Worm (Caenorhabditis elegans) whole organism, L2 larva: Measurements from ENCODE around the gene K04C2.7.
A peak's percentile ranks its signal among the peaks of the same experiment; 100 is the strongest.

ENCODE experiments used
- C34F6.9 ChIP-seq: fragments of 150-350 bp; optimal IDR thresholded peaks from 2 replicates; lab custom pipeline; 2014; ENCODE audit warnings: missing biosample characterization, missing genetic modification characterization
- F13H6.1 ChIP-seq: sonication (generic microtip); optimal IDR thresholded peaks from 2 replicates; lab custom pipeline; 2016; ENCODE audit warnings: missing genetic modification characterization, missing compliant biosample characterization
- R02D3.7 ChIP-seq: fragments of 150-350 bp; optimal IDR thresholded peaks from 2 replicates; lab custom pipeline; 2014; ENCODE audit warnings: missing biosample characterization, missing genetic modification characterization
- Y55F3AM.14 ChIP-seq: fragments of 200-800 bp; sonication (Bioruptor generic); optimal IDR thresholded peaks from 2 replicates; lab custom pipeline; 2018; ENCODE audit warnings: mild to moderate bottlenecking, missing genetic modification characterization, missing compliant biosample characterization
- ZK546.5 ChIP-seq: sonication (generic microtip); optimal IDR thresholded peaks from 2 replicates; lab custom pipeline; 2017; ENCODE audit warnings: missing biosample characterization, missing genetic modification characterization
- alr-1 ChIP-seq: fragments of 150-350 bp; optimal IDR thresholded peaks from 2 replicates; lab custom pipeline; 2014; ENCODE audit warnings: missing biosample characterization, missing genetic modification characterization
- aly-2 ChIP-seq: fragments of 150-350 bp; optimal IDR thresholded peaks from 2 replicates; lab custom pipeline; 2014; ENCODE audit warnings: missing biosample characterization, missing genetic modification characterization
- ama-1 ChIP-seq: fragments of 150-350 bp; optimal IDR thresholded peaks from 2 replicates; lab custom pipeline; 2018; ENCODE audit warnings: inconsistent platforms
- blmp-1 ChIP-seq: sonication (generic microtip); optimal IDR thresholded peaks from 2 replicates; lab custom pipeline; 2017; ENCODE audit warnings: missing genetic modification characterization, mild to moderate bottlenecking, missing compliant biosample characterization, antibody characterized with exemption, moderate library complexity; ENCODE audit not compliant: insufficient read depth
- ceh-16 ChIP-seq: fragments of 150-350 bp; optimal IDR thresholded peaks from 2 replicates; lab custom pipeline; 2014; ENCODE audit warnings: missing biosample characterization, missing genetic modification characterization
- ceh-82 ChIP-seq: fragments of 150-350 bp; optimal IDR thresholded peaks from 2 replicates; lab custom pipeline; 2014; ENCODE audit warnings: missing biosample characterization, missing genetic modification characterization
- crh-2 ChIP-seq: sonication (generic microtip); optimal IDR thresholded peaks from 2 replicates; lab custom pipeline; 2017; ENCODE audit warnings: missing biosample characterization, missing genetic modification characterization
- dmd-4 ChIP-seq: sonication (generic microtip); optimal IDR thresholded peaks from 2 replicates; lab custom pipeline; 2017; ENCODE audit warnings: missing biosample characterization, missing genetic modification characterization
- egl-27 ChIP-seq: sonication (generic microtip); optimal IDR thresholded peaks from 3 replicates; lab custom pipeline; 2017; ENCODE audit warnings: missing biosample characterization, missing genetic modification reagents, missing genetic modification characterization
- elt-1 ChIP-seq: fragments of 150-350 bp; optimal IDR thresholded peaks from 2 replicates; lab custom pipeline; 2014; ENCODE audit warnings: missing biosample characterization, missing genetic modification characterization
- elt-3 ChIP-seq: sonication (generic microtip); optimal IDR thresholded peaks from 2 replicates; lab custom pipeline; 2017; ENCODE audit warnings: missing biosample characterization, missing genetic modification characterization
- fos-1 ChIP-seq: fragments of 150-350 bp; optimal IDR thresholded peaks from 2 replicates; lab custom pipeline; 2014; ENCODE audit warnings: missing biosample characterization, missing genetic modification characterization
- gmeb-1 ChIP-seq: fragments of 150-350 bp; optimal IDR thresholded peaks from 2 replicates; lab custom pipeline; 2014; ENCODE audit warnings: missing biosample characterization, missing genetic modification characterization
- lin-11 ChIP-seq: fragments of 150-350 bp; sonication (generic microtip); optimal IDR thresholded peaks from 2 replicates; lab custom pipeline; 2014; ENCODE audit warnings: missing biosample characterization, missing genetic modification characterization, inconsistent platforms, mixed read lengths
- lin-13 ChIP-seq: fragments of 150-350 bp; optimal IDR thresholded peaks from 2 replicates; lab custom pipeline; 2014; ENCODE audit warnings: missing biosample characterization, missing genetic modification reagents, missing genetic modification characterization
- lin-39 ChIP-seq: fragments of 150-350 bp; optimal IDR thresholded peaks from 2 replicates; lab custom pipeline; 2014; ENCODE audit warnings: missing biosample characterization, missing genetic modification reagents, missing genetic modification characterization
- lsy-2 ChIP-seq, 2 experiments: fragments of 150-350 bp in 1 of 2; sonication (generic microtip) in 1 of 2; optimal IDR thresholded peaks; 2 replicates each; lab custom pipeline; 2014 to 2017; ENCODE audit warnings: missing biosample characterization in 2 of 2, missing genetic modification characterization in 2 of 2
- mab-5 ChIP-seq: fragments of 150-350 bp; optimal IDR thresholded peaks from 2 replicates; lab custom pipeline; 2014; ENCODE audit warnings: missing biosample characterization, missing genetic modification characterization
- mbf-1 ChIP-seq: sonication (generic microtip); optimal IDR thresholded peaks from 2 replicates; lab custom pipeline; 2017; ENCODE audit warnings: missing biosample characterization, missing genetic modification characterization
- mdl-1 ChIP-seq, 2 experiments: fragments of 150-350 bp in 1 of 2; sonication (generic microtip) in 1 of 2; optimal IDR thresholded peaks; 2 replicates each; lab custom pipeline; 2017; ENCODE audit warnings: missing biosample characterization in 2 of 2, missing genetic modification characterization in 2 of 2
- nhr-10 ChIP-seq: sonication (generic microtip); optimal IDR thresholded peaks from 2 replicates; lab custom pipeline; 2017; ENCODE audit warnings: missing biosample characterization, missing genetic modification characterization
- nhr-12 ChIP-seq: fragments of 150-350 bp; optimal IDR thresholded peaks from 2 replicates; lab custom pipeline; 2014; ENCODE audit warnings: missing biosample characterization, missing genetic modification characterization
- nhr-129 ChIP-seq: fragments of 150-350 bp; optimal IDR thresholded peaks from 2 replicates; lab custom pipeline; 2014; ENCODE audit warnings: missing biosample characterization, missing genetic modification characterization
- nhr-21 ChIP-seq: fragments of 150-350 bp; optimal IDR thresholded peaks from 2 replicates; lab custom pipeline; 2014; ENCODE audit warnings: missing biosample characterization, missing genetic modification characterization
- nhr-237 ChIP-seq: fragments of 150-350 bp; optimal IDR thresholded peaks from 2 replicates; lab custom pipeline; 2014; ENCODE audit warnings: missing biosample characterization, missing genetic modification characterization
- nhr-25 ChIP-seq: fragments of 150-350 bp; sonication (generic microtip); optimal IDR thresholded peaks from 3 replicates; lab custom pipeline; 2014; ENCODE audit warnings: missing biosample characterization, missing genetic modification characterization
- nhr-6 ChIP-seq: fragments of 150-350 bp; optimal IDR thresholded peaks from 2 replicates; lab custom pipeline; 2014; ENCODE audit warnings: missing biosample characterization, missing genetic modification characterization
- nhr-77 ChIP-seq: fragments of 150-350 bp; optimal IDR thresholded peaks from 2 replicates; lab custom pipeline; 2014; ENCODE audit warnings: missing biosample characterization, missing genetic modification characterization
- peb-1 ChIP-seq: fragments of 150-350 bp; optimal IDR thresholded peaks from 2 replicates; lab custom pipeline; 2014; ENCODE audit warnings: missing biosample characterization, missing genetic modification characterization
- skn-1 ChIP-seq: sonication (generic microtip); optimal IDR thresholded peaks from 2 replicates; lab custom pipeline; 2017; ENCODE audit warnings: missing biosample characterization, missing genetic modification characterization
- sma-3 ChIP-seq: sonication (generic microtip); optimal IDR thresholded peaks from 2 replicates; lab custom pipeline; 2016; ENCODE audit warnings: missing genetic modification reagents, missing genetic modification characterization, missing compliant biosample characterization
- sma-9 ChIP-seq, 2 experiments: fragments of 150-350 bp in 1 of 2; sonication (generic microtip) in 1 of 2; optimal IDR thresholded peaks; 2 replicates each; lab custom pipeline; 2014 to 2016; ENCODE audit warnings: missing genetic modification characterization in 2 of 2, mild to moderate bottlenecking in 1 of 2, missing biosample characterization in 1 of 2, missing compliant biosample characterization in 1 of 2, missing genetic modification reagents in 1 of 2, moderate library complexity in 1 of 2
- snpc-4 ChIP-seq: fragments of 150-350 bp; optimal IDR thresholded peaks from 2 replicates; lab custom pipeline; 2014; ENCODE audit warnings: missing biosample characterization, missing genetic modification characterization
- unc-39 ChIP-seq: fragments of 150-350 bp; optimal IDR thresholded peaks from 2 replicates; lab custom pipeline; 2014; ENCODE audit warnings: missing biosample characterization, missing genetic modification characterization
- unc-55 ChIP-seq: fragments of 150-350 bp; sonication (generic microtip); optimal IDR thresholded peaks from 3 replicates; lab custom pipeline; 2014; ENCODE audit warnings: missing biosample characterization, missing genetic modification reagents, missing genetic modification characterization
- unc-62 ChIP-seq: fragments of 150-350 bp; optimal IDR thresholded peaks from 2 replicates; lab custom pipeline; 2014; ENCODE audit warnings: missing biosample characterization, missing genetic modification reagents, missing genetic modification characterization
- zag-1 ChIP-seq: fragments of 150-350 bp; optimal IDR thresholded peaks from 2 replicates; lab custom pipeline; 2014; ENCODE audit warnings: missing biosample characterization, missing genetic modification characterization
- ztf-1 ChIP-seq: fragments of 200-800 bp; sonication (Bioruptor generic); conservative IDR thresholded peaks from 2 replicates; pipeline ENCODE4 v1.3.6; 2022; ENCODE audit warnings: missing genetic modification characterization, missing compliant biosample characterization
- ztf-11 ChIP-seq: sonication (generic microtip); optimal IDR thresholded peaks from 2 replicates; lab custom pipeline; 2017; ENCODE audit warnings: missing biosample characterization, missing genetic modification characterization
- ztf-4 ChIP-seq: fragments of 150-350 bp; optimal IDR thresholded peaks from 2 replicates; lab custom pipeline; 2014; ENCODE audit warnings: missing biosample characterization, missing genetic modification characterization

The K04C2.7 gene

DNA sequence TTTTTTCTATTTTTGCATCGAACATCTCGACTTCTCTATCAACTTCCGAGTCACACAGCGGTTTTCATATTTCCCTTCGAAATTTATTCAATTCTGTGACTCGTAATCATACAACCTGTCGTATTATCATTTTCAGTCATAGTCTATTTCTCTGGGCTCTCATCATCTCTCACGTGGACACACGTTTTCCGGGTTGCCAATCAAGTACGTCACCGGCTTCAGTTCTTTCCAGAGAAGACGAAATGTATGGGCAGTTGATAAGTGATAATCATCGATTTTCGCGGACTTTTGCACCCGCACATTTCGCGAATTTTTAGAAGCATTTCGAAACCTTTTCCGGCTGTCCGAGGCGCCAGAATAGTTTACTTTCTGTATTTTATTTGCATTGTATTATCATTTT, 30.6 kb upstream of the K04C2.7 start, which contains the start of gene srv-1:
Gene srv-1 (plus strand): TSS at position 131 of the 400 bp plus-strand sequence.
- TF ChIP-seq F13H6.1 (tag; lab: Kevin White, UChicago) (peak; percentile 36), lsy-2 (tag; optimal IDR thresholded peaks at IDR 0.05; lab: Kevin White, UChicago) (no peak), crh-2 (tag; lab: Kevin White, UChicago) (peak; percentile 54), fos-1 (tag; lab: Kevin White, UChicago) (peak; percentile 83), lin-39 (tag; lab: Kevin White, UChicago) (no peak), sma-9 (GFP tag; optimal IDR thresholded peaks at IDR 0.05; lab: Kevin White, UChicago) (peak; percentile 85), sma-9 (tag; optimal IDR thresholded peaks at IDR 0.05; lab: Kevin White, UChicago) (no peak)

DNA sequence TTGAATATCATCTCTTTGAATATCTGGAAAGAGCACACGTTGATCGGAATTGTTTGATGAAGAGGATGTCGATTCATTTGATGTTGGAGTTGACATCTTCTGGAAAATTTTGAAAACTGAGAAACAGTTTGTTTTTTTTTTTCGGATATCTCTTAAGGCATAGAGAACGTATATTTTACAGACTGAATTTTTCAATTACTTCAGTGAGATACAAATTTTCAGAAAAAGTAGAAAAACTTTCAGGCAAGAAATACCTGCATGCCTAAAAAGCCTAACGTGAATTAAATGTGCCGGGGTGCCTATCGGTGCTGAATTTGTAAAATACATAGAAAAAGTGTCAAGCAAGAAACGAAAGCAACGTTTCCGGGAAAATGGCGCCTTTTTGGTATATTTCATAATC, 24.2 kb upstream of the K04C2.7 start, which contains the start of gene zak-1:
Gene zak-1 (minus strand): TSS at position 101 of the 400 bp plus-strand sequence.
- TF ChIP-seq ztf-11 (tag; lab: Kevin White, UChicago) (no peak), nhr-6 (tag; lab: Kevin White, UChicago) (no peak), fos-1 (tag; lab: Kevin White, UChicago) (no peak), skn-1 (tag; lab: Kevin White, UChicago) (no peak), blmp-1 (tag; lab: Kevin White, UChicago) (no peak), mbf-1 (tag; lab: Kevin White, UChicago) (no peak), nhr-237 (tag; lab: Kevin White, UChicago) (no peak), lsy-2 (tag; optimal IDR thresholded peaks at IDR 0.05; lab: Kevin White, UChicago) (no peak), aly-2 (tag; lab: Kevin White, UChicago) (no peak), Y55F3AM.14 (GFP tag; lab: Kevin White, UChicago) (no peak), elt-1 (no peak), unc-62 (GFP tag; lab: Kevin White, UChicago) (no peak), unc-39 (tag; lab: Kevin White, UChicago) (no peak), sma-3 (GFP tag; lab: Kevin White, UChicago) (no peak)

ce11 chrIII:6857390-6857848, 23.5 kb upstream of the K04C2.7 start:
- TF ChIP-seq unc-62 (GFP tag; lab: Kevin White, UChicago): no peak
- no peak for TF ChIP-seq zag-1
- no peak for TF ChIP-seq nhr-10 (tag; lab: Kevin White, UChicago)
- peak; percentile 64 for TF ChIP-seq blmp-1 (tag; lab: Kevin White, UChicago)
- peak; percentile 85 for TF ChIP-seq nhr-129 (tag; lab: Kevin White, UChicago)
- peak in 1 of 2 experiments; percentile 55 for TF ChIP-seq lsy-2 (tag; optimal IDR thresholded peaks at IDR 0.05; lab: Kevin White, UChicago)
- TF ChIP-seq mab-5: no peak
- TF ChIP-seq C34F6.9 (tag; lab: Kevin White, UChicago): peak; percentile 54
- no peak for TF ChIP-seq elt-1
- TF ChIP-seq ztf-1 (GFP tag; lab: Robert Waterston, UW): no peak
- TF ChIP-seq nhr-6 (tag; lab: Kevin White, UChicago): no peak
- TF ChIP-seq crh-2 (tag; lab: Kevin White, UChicago): peak; percentile 49
- no peak for TF ChIP-seq alr-1 (tag; lab: Kevin White, UChicago)
- TF ChIP-seq unc-39 (tag; lab: Kevin White, UChicago): no peak
- no peak for TF ChIP-seq ceh-82 (tag; lab: Kevin White, UChicago)
- peak; percentile 33 for TF ChIP-seq nhr-25 (tag; lab: Kevin White, UChicago)
- TF ChIP-seq nhr-12 (tag; lab: Kevin White, UChicago): no peak
- TF ChIP-seq F13H6.1 (tag; lab: Kevin White, UChicago): peak; percentile 73
- no peak for TF ChIP-seq skn-1 (tag; lab: Kevin White, UChicago)
- no peak for TF ChIP-seq lin-13 (GFP tag; lab: Kevin White, UChicago)
- no peak for TF ChIP-seq egl-27 (tag; lab: Kevin White, UChicago)
- no peak for TF ChIP-seq ZK546.5 (tag; lab: Kevin White, UChicago)
- TF ChIP-seq gmeb-1 (tag; lab: Kevin White, UChicago): peak; percentile 61
- TF ChIP-seq sma-9 (GFP tag; optimal IDR thresholded peaks at IDR 0.05; lab: Kevin White, UChicago): peak; percentile 78
- TF ChIP-seq sma-9 (tag; optimal IDR thresholded peaks at IDR 0.05; lab: Kevin White, UChicago): no peak
- no peak for TF ChIP-seq nhr-21 (tag; lab: Kevin White, UChicago)
- TF ChIP-seq aly-2 (tag; lab: Kevin White, UChicago): no peak
- no peak for TF ChIP-seq snpc-4
- no peak for TF ChIP-seq sma-3 (GFP tag; lab: Kevin White, UChicago)
- no peak for TF ChIP-seq Y55F3AM.14 (GFP tag; lab: Kevin White, UChicago)
- no peak for TF ChIP-seq unc-55 (GFP tag; lab: Kevin White, UChicago)
- no peak for TF ChIP-seq nhr-77 (tag; lab: Kevin White, UChicago)
- TF ChIP-seq ztf-4: no peak
- no peak for TF ChIP-seq lin-39 (tag; lab: Kevin White, UChicago)
- no peak for TF ChIP-seq nhr-237 (tag; lab: Kevin White, UChicago)
- TF ChIP-seq mdl-1 (tag; optimal IDR thresholded peaks at IDR 0.05; lab: Kevin White, UChicago): peak; percentile 2 to 43
- TF ChIP-seq ama-1 (lab: Kevin White, UChicago): no peak
- TF ChIP-seq mbf-1 (tag; lab: Kevin White, UChicago): no peak
- no peak for TF ChIP-seq R02D3.7
- TF ChIP-seq dmd-4 (tag; lab: Kevin White, UChicago): no peak
- no peak for TF ChIP-seq elt-3 (tag; lab: Kevin White, UChicago)
- TF ChIP-seq peb-1 (tag; lab: Kevin White, UChicago): no peak
- TF ChIP-seq ztf-11 (tag; lab: Kevin White, UChicago): no peak
- peak; percentile 93 for TF ChIP-seq fos-1 (tag; lab: Kevin White, UChicago)
- no peak for TF ChIP-seq lin-11
- no peak for TF ChIP-seq ceh-16
